Fruit fly (Drosophila melanogaster): ENCODE results near the gene Prosbeta4.

Gene Prosbeta4

DNA sequence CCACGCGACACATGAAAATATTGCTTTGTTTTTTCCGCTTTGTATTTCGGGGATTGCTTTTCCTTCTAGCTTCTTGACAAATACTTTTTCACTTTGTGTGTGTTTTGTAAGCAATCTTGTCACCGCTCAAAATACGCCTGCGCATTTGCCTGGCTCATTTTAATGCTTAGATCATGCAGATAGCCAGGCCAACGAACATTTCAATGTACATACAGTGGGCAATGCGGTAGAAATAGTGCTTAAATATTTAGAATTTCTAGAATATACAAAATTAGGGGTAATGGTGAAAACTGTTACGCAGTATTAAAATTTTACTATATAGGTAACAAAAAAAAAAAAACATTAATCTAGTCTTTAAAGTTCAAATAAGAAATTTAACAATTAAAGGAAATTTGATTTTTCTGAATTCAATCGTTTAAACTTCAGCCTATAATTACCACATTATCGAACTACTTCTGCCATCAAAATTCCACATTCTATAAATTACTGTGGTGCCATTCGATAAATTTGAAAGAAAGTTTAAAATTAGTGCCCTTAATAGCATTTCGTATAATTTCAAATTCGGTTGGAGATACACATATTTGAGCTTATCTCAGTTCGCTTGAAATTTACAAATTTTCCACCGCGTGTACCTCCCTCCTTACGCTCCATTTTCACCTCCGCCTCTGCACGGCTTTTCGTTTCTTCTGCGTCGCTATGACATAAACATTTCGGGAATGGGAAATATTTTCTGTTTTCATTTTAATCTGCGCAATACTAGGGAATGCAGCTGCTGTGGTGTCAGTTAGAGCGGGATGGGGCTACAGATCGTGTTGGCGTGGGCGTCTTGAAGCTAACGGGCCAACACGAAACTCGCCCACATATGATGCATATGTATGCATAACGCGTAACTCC, 24.8 kb downstream of the Prosbeta4 start (continued):
- TF ChIP-seq CG1603 (tag; optimal IDR thresholded peaks at IDR 0.05): no peak
- TF ChIP-seq CG4820 (GFP tag; optimal IDR thresholded peaks at IDR 0.05): peak; percentile 21
- peak; percentile 2 for TF ChIP-seq gcm (GFP tag; optimal IDR thresholded peaks at IDR 0.05)
- TF ChIP-seq MESR4 (GFP tag; optimal IDR thresholded peaks at IDR 0.05): no peak
- no peak for TF ChIP-seq Dll (GFP tag; IDR thresholded peaks at IDR 0.05; ENCODE audit: partially characterized antibody)
- TF ChIP-seq dm (GFP tag; optimal IDR thresholded peaks at IDR 0.05): no peak
- TF ChIP-seq CG14050 (GFP tag; IDR thresholded peaks at IDR 0.05): no peak
- no peak for TF ChIP-seq Dp (GFP tag; optimal IDR thresholded peaks at IDR 0.05)
- no peak for TF ChIP-seq CG7372 (GFP tag; IDR thresholded peaks at IDR 0.05)
- no peak for TF ChIP-seq tgo (GFP tag; IDR thresholded peaks at IDR 0.05)
- TF ChIP-seq CG12236 (GFP tag; optimal IDR thresholded peaks at IDR 0.05): no peak
- TF ChIP-seq Fer3 (tag; optimal IDR thresholded peaks at IDR 0.05): no peak
- TF ChIP-seq odd (GFP tag; optimal IDR thresholded peaks at IDR 0.05): peak; percentile 9
- TF ChIP-seq cad (GFP tag; optimal IDR thresholded peaks at IDR 0.05): no peak
- no peak for TF ChIP-seq eve (GFP tag; optimal IDR thresholded peaks at IDR 0.05)
- no peak for TF ChIP-seq z (GFP tag; IDR thresholded peaks at IDR 0.05)
- TF ChIP-seq Stat92E (GFP tag; optimal IDR thresholded peaks at IDR 0.05): peak in 1 of 3 experiments; percentile 1
- TF ChIP-seq hkb (optimal IDR thresholded peaks at IDR 0.05): no peak
- 0 out of 2 replicates have a peak, but pooled peaks have one; percentile 21 for TF ChIP-seq hkb (GFP tag; IDR thresholded peaks at IDR 0.05)
- TF ChIP-seq CG3065 (GFP tag; optimal IDR thresholded peaks at IDR 0.05): no peak
- peak; percentile 7 for TF ChIP-seq grau (tag; optimal IDR thresholded peaks at IDR 0.05)
- TF ChIP-seq tio (GFP tag; optimal IDR thresholded peaks at IDR 0.05): peak; percentile 1
- TF ChIP-seq Trl (optimal IDR thresholded peaks at IDR 0.05): no peak
- TF ChIP-seq Trl (GFP tag; optimal IDR thresholded peaks at IDR 0.05): no peak
- TF ChIP-seq CG12769 (tag; optimal IDR thresholded peaks at IDR 0.05): peak; percentile 88
- TF ChIP-seq Dbx (GFP tag; IDR thresholded peaks at IDR 0.05): 0 out of 3 replicates have a peak, but pooled peaks have one; percentile 28
- TF ChIP-seq B-H1 (GFP tag; IDR thresholded peaks at IDR 0.05): no peak
- TF ChIP-seq CG2199 (GFP tag; IDR thresholded peaks at IDR 0.05): no peak
- TF ChIP-seq CG32772 (GFP tag; IDR thresholded peaks at IDR 0.05): no peak
- TF ChIP-seq Sry-β (GFP tag; optimal IDR thresholded peaks at IDR 0.05): no peak
- TF ChIP-seq CG3847 (GFP tag; IDR thresholded peaks at IDR 0.05): 0 out of 2 replicates have a peak, but pooled peaks have one; percentile 12
- TF ChIP-seq bigmax (GFP tag; optimal IDR thresholded peaks at IDR 0.05): no peak
- TF ChIP-seq bsh (GFP tag; optimal IDR thresholded peaks at IDR 0.05): peak in 1 of 2 experiments; percentile 45
- TF ChIP-seq row (GFP tag; IDR thresholded peaks at IDR 0.05): peak; percentile 45; the same call in 2 of the 3 replicates
- TF ChIP-seq crc (GFP tag; optimal IDR thresholded peaks at IDR 0.05): no peak
- no peak for TF ChIP-seq Poxn (GFP tag; IDR thresholded peaks at IDR 0.05)
- no peak for TF ChIP-seq B-H2 (GFP tag; optimal IDR thresholded peaks at IDR 0.05)
- no peak for TF ChIP-seq lmd (GFP tag; IDR thresholded peaks at IDR 0.05)
- no peak for TF ChIP-seq otp (GFP tag; IDR thresholded peaks at IDR 0.05)
- no peak for TF ChIP-seq run (tag; optimal IDR thresholded peaks at IDR 0.05)
- TF ChIP-seq pita (GFP tag; optimal IDR thresholded peaks at IDR 0.05): no peak
- no peak for TF ChIP-seq peb (GFP tag; IDR thresholded peaks at IDR 0.05)
- TF ChIP-seq E2f1 (GFP tag; IDR thresholded peaks at IDR 0.05): no peak
- TF ChIP-seq CG3726 (GFP tag; IDR thresholded peaks at IDR 0.05): no peak
- TF ChIP-seq CG18764 (GFP tag; optimal IDR thresholded peaks at IDR 0.05): no peak
- no peak for TF ChIP-seq CG12219 (GFP tag; optimal IDR thresholded peaks at IDR 0.05)
- TF ChIP-seq ewg (GFP tag; optimal IDR thresholded peaks at IDR 0.05): no peak
- TF ChIP-seq fd3F (GFP tag; optimal IDR thresholded peaks at IDR 0.05): no peak
- no peak for TF ChIP-seq emc (GFP tag; optimal IDR thresholded peaks at IDR 0.05)
- TF ChIP-seq BEAF-32 (GFP tag; optimal IDR thresholded peaks at IDR 0.05): no peak

Measured in whole organism, embryonic.